Comparison of ENCODE assay signal across 4 worm cellular contexts in the genomic region with DNA sequence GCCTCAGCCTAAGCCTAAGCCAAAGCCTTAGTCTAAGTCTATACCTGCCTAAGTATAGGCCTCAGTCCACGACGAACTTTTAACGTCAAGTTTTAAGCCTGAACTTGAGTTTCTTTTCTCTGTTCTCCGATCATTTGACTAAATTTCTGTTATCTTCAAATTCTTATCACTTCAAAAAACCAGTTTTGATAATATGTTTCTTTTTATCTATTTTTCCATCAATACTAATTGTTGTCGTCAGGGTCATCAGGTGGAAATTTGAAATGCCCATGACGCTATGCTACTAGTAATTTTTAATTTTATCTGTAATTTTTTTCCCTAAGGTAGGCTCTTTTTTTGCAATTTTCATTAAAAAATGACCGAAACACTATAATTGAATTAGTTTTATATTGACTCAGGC.
TF ChIP-seq lines count a peak whose summit lies in the region.

No protein-coding gene starts in this region.

TF ChIP-seq in whole organism, L1 larva, 84 proteins besides CTCF, POLR2A, EP300 and RAD21:
- TF ChIP-seq xbp-1 (tag; optimal IDR thresholded peaks at IDR 0.05; lab: Kevin White, UChicago) = no peak
- peak; percentile 68 for TF ChIP-seq elt-2 (tag; optimal IDR thresholded peaks at IDR 0.05; lab: Kevin White, UChicago)
- no peak for TF ChIP-seq ceh-90 (tag; optimal IDR thresholded peaks at IDR 0.05; lab: Kevin White, UChicago)
- peak; percentile 2 for TF ChIP-seq nhr-20 (tag; optimal IDR thresholded peaks at IDR 0.05; lab: Kevin White, UChicago)
- TF ChIP-seq ets-5 (GFP tag; IDR thresholded peaks at IDR 0.05; lab: Robert Waterston, UW) = no peak
- no peak for TF ChIP-seq unc-130 (tag; optimal IDR thresholded peaks at IDR 0.05; lab: Kevin White, UChicago)
- no peak for TF ChIP-seq nhr-76 (tag; optimal IDR thresholded peaks at IDR 0.05; lab: Kevin White, UChicago)
- TF ChIP-seq elt-3 (tag; optimal IDR thresholded peaks at IDR 0.05; lab: Kevin White, UChicago) = peak in 1 of 6 experiments; percentile 70

TF ChIP-seq in whole organism, L3 larva, 47 proteins besides CTCF, POLR2A, EP300 and RAD21:
- no peak for TF ChIP-seq elt-1 (tag; optimal IDR thresholded peaks at IDR 0.05; lab: Kevin White, UChicago)
- TF ChIP-seq lin-15B (tag; optimal IDR thresholded peaks at IDR 0.05; lab: Kevin White, UChicago) = no peak
- TF ChIP-seq elt-2 (tag; optimal IDR thresholded peaks at IDR 0.05; lab: Kevin White, UChicago) = peak; percentile 29
- no peak for TF ChIP-seq egl-5 (tag; optimal IDR thresholded peaks at IDR 0.05; lab: Kevin White, UChicago)

TF ChIP-seq in whole organism, L4 larva, 104 proteins besides CTCF, POLR2A, EP300 and RAD21:
- TF ChIP-seq egl-27 (tag; optimal IDR thresholded peaks at IDR 0.05; lab: Kevin White, UChicago) (no peak), pqm-1 (tag; optimal IDR thresholded peaks at IDR 0.05; lab: Kevin White, UChicago) (peak; percentile 7)

TF ChIP-seq in whole organism, late embryonic, 69 proteins besides CTCF, POLR2A, EP300 and RAD21:
- TF ChIP-seq ceh-14 (tag; optimal IDR thresholded peaks at IDR 0.05; lab: Kevin White, UChicago) (no peak), elt-2 (tag; optimal IDR thresholded peaks at IDR 0.05; lab: Kevin White, UChicago) (peak; percentile 42)

Comparison
In these comparisons a context has a peak if more than half of its experiments do, and no peak if none do; other contexts are left out.
1. Of the 29 proteins assayed by ChIP-seq in both whole organism, L4 larva and whole organism, L1 larva: peak only in whole organism, L4 larva: pqm-1; only in whole organism, L1 larva: none; in both: none; in neither: 28.